Worm (Caenorhabditis elegans) whole organism, L1 larva: ENCODE results near the gene C27D6.12.

ENCODE experiments used
- ceh-88 ChIP-seq: fragments of 200-800 bp; sonication (Bioruptor generic); IDR thresholded peaks from 2 replicates; pipeline ENCODE4 v1.3.6; 2022; ENCODE audit warnings: missing genetic modification characterization, missing compliant biosample characterization
- nhr-11 ChIP-seq: fragments of 150-350 bp; optimal IDR thresholded peaks from 2 replicates; lab custom pipeline; 2014; ENCODE audit warnings: missing biosample characterization, missing genetic modification characterization
- nhr-237 ChIP-seq: fragments of 150-350 bp; optimal IDR thresholded peaks from 2 replicates; lab custom pipeline; 2014; ENCODE audit warnings: missing biosample characterization, missing genetic modification characterization
- ztf-11 ChIP-seq, 2 experiments: sonication (generic microtip); optimal IDR thresholded peaks; 2 replicates each; lab custom pipeline; 2016 to 2017; ENCODE audit warnings: missing genetic modification characterization in 2 of 2, missing biosample characterization in 1 of 2, missing compliant biosample characterization in 1 of 2

DNA sequence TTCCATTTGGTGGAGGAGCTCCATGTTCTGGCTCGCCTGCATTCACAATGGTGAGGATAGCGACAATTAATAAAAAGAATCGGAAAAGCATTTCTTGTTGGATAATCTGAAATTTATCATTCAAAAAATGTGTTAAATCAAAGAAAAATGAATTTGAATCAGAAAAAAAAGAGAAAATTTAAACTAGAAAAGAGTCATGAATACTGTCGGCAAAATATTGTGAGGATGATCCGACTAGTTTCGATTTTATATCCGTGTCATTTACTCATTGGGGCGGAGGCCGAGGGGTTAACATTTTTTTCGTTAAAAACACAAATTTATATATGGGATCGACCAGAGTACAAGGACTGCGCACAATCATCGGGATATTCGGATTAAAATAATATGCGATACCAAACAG, at the start of gene C27D6.12:
- TF ChIP-seq nhr-237 (tag; lab: Kevin White, UChicago) (no peak), nhr-11 (tag; lab: Kevin White, UChicago) (no peak), ztf-11 (tag; optimal IDR thresholded peaks at IDR 0.05; lab: Kevin White, UChicago) (no peak), ceh-88 (no peak)
